Worm (Caenorhabditis elegans) whole organism, L4 larva: ENCODE measurements around the gene ZK455.5.

ENCODE experiments used
- D1046.2 ChIP-seq: fragments of 200-800 bp; sonication (Bioruptor generic); IDR thresholded peaks from 2 replicates; pipeline ENCODE4 v1.3.6; 2022; ENCODE audit warnings: missing genetic modification characterization, missing compliant biosample characterization
- T20F7.1 ChIP-seq: fragments of 200-800 bp; sonication (Bioruptor generic); optimal IDR thresholded peaks from 2 replicates; lab custom pipeline; 2018; ENCODE audit warnings: mild to moderate bottlenecking, missing genetic modification characterization, missing compliant biosample characterization
- T26A8.4 ChIP-seq: fragments of 200-800 bp; sonication (Bioruptor generic); IDR thresholded peaks from 2 replicates; pipeline ENCODE4 v1.3.6; 2022; ENCODE audit warnings: missing genetic modification characterization, missing compliant biosample characterization
- Y48G9A.11 ChIP-seq: fragments of 200-800 bp; sonication (Bioruptor generic); IDR thresholded peaks from 2 replicates; pipeline ENCODE4 v1.3.6; 2022; ENCODE audit warnings: missing genetic modification reagents, missing genetic modification characterization, missing compliant biosample characterization
- ZK337.2 ChIP-seq: fragments of 200-800 bp; sonication (Bioruptor generic); IDR thresholded peaks from 2 replicates; pipeline ENCODE4 v1.3.6; 2022; ENCODE audit warnings: missing genetic modification reagents, missing genetic modification characterization, missing compliant biosample characterization
- ZK546.5 ChIP-seq, 2 experiments: sonication (generic microtip); optimal IDR thresholded peaks; 2 replicates each; lab custom pipeline; 2017; ENCODE audit warnings: missing biosample characterization in 2 of 2, missing genetic modification characterization in 2 of 2
- aly-2 ChIP-seq: sonication (generic microtip); optimal IDR thresholded peaks from 2 replicates; lab custom pipeline; 2018; ENCODE audit warnings: missing biosample characterization, missing genetic modification characterization
- attf-4 ChIP-seq: sonication (generic microtip); optimal IDR thresholded peaks from 3 replicates; lab custom pipeline; 2017; ENCODE audit warnings: missing biosample characterization, missing genetic modification characterization
- ceh-28 ChIP-seq: fragments of 150-350 bp; optimal IDR thresholded peaks from 2 replicates; lab custom pipeline; 2014; ENCODE audit warnings: missing biosample characterization, missing genetic modification reagents, missing genetic modification characterization
- ceh-32 ChIP-seq: sonication (generic microtip); optimal IDR thresholded peaks from 2 replicates; lab custom pipeline; 2016; ENCODE audit warnings: mild to moderate bottlenecking, missing genetic modification characterization, missing compliant biosample characterization; ENCODE audit not compliant: poor library complexity
- ceh-62 ChIP-seq: sonication (generic microtip); optimal IDR thresholded peaks from 2 replicates; lab custom pipeline; 2017; ENCODE audit warnings: missing biosample characterization, missing genetic modification characterization
- ceh-82 ChIP-seq: sonication (generic microtip); optimal IDR thresholded peaks from 2 replicates; lab custom pipeline; 2017; ENCODE audit warnings: missing biosample characterization, missing genetic modification characterization
- ces-1 ChIP-seq: fragments of 150-350 bp; sonication (generic microtip); optimal IDR thresholded peaks from 4 replicates; lab custom pipeline; 2014; ENCODE audit warnings: missing biosample characterization, missing genetic modification reagents, missing genetic modification characterization
- cey-2 ChIP-seq: sonication (generic microtip); optimal IDR thresholded peaks from 3 replicates; lab custom pipeline; 2017; ENCODE audit warnings: missing genetic modification characterization, mild to moderate bottlenecking, missing compliant biosample characterization, antibody characterized with exemption, borderline replicate concordance; ENCODE audit not compliant: insufficient read depth
- daf-12 ChIP-seq: fragments of 150-350 bp; optimal IDR thresholded peaks from 2 replicates; lab custom pipeline; 2014; ENCODE audit warnings: missing biosample characterization, missing genetic modification reagents, missing genetic modification characterization
- daf-19 ChIP-seq: fragments of 200-800 bp; sonication (Bioruptor generic); conservative IDR thresholded peaks from 2 replicates; pipeline ENCODE4 v1.3.6; 2022; ENCODE audit warnings: missing genetic modification characterization, missing compliant biosample characterization
- daf-8 ChIP-seq: fragments of 200-800 bp; sonication (Bioruptor generic); IDR thresholded peaks from 2 replicates; pipeline ENCODE4 v1.3.6; 2022; ENCODE audit warnings: missing genetic modification characterization, missing compliant biosample characterization
- dmd-9 ChIP-seq: fragments of 200-800 bp; sonication (Bioruptor generic); IDR thresholded peaks from 2 replicates; pipeline ENCODE4 v1.3.6; 2022; ENCODE audit warnings: missing genetic modification reagents, missing genetic modification characterization, missing compliant biosample characterization
- duxl-1 ChIP-seq: sonication (generic microtip); optimal IDR thresholded peaks from 2 replicates; lab custom pipeline; 2016; ENCODE audit warnings: mild to moderate bottlenecking, missing genetic modification characterization, moderate library complexity, missing compliant biosample characterization; ENCODE audit not compliant: poor library complexity
- dve-1 ChIP-seq: sonication (generic microtip); optimal IDR thresholded peaks from 2 replicates; lab custom pipeline; 2017; ENCODE audit warnings: antibody characterized with exemption, mild to moderate bottlenecking, missing genetic modification characterization, missing compliant biosample characterization; ENCODE audit not compliant: insufficient read depth
- fkh-10 ChIP-seq: fragments of 150-350 bp; optimal IDR thresholded peaks from 2 replicates; lab custom pipeline; 2014; ENCODE audit warnings: missing biosample characterization, missing genetic modification reagents, missing genetic modification characterization
- hlh-11 ChIP-seq: fragments of 200-800 bp; sonication (Bioruptor generic); optimal IDR thresholded peaks from 2 replicates; lab custom pipeline; 2018; ENCODE audit warnings: mild to moderate bottlenecking, missing genetic modification characterization, missing compliant biosample characterization
- hlh-30 ChIP-seq: sonication (generic microtip); optimal IDR thresholded peaks from 2 replicates; lab custom pipeline; 2017; ENCODE audit warnings: antibody characterized with exemption, mild to moderate bottlenecking, missing genetic modification characterization, missing compliant biosample characterization; ENCODE audit not compliant: insufficient read depth
- lim-7 ChIP-seq: fragments of 200-800 bp; sonication (Bioruptor generic); IDR thresholded peaks from 2 replicates; pipeline ENCODE4 v1.3.6; 2022; ENCODE audit warnings: missing genetic modification characterization, missing compliant biosample characterization
- lin-15B ChIP-seq: fragments of 150-350 bp; sonication (generic microtip); optimal IDR thresholded peaks from 3 replicates; lab custom pipeline; 2014; ENCODE audit warnings: missing biosample characterization, missing genetic modification characterization
- lin-38 ChIP-seq: fragments of 200-800 bp; sonication (Bioruptor generic); IDR thresholded peaks from 2 replicates; pipeline ENCODE4 v1.3.6; 2022; ENCODE audit warnings: missing genetic modification reagents, missing genetic modification characterization, missing compliant biosample characterization
- mdl-1 ChIP-seq, 2 experiments: fragments of 150-350 bp in 1 of 2; sonication (generic microtip) in 1 of 2; optimal IDR thresholded peaks; 2 replicates each; lab custom pipeline; 2014 to 2017; ENCODE audit warnings: missing biosample characterization in 2 of 2, missing genetic modification characterization in 2 of 2
- mdt-29 ChIP-seq: fragments of 200-800 bp; sonication (Bioruptor generic); IDR thresholded peaks from 2 replicates; pipeline ENCODE4 v1.3.6; 2022; ENCODE audit warnings: missing genetic modification reagents, missing genetic modification characterization, missing compliant biosample characterization
- mep-1 ChIP-seq: fragments of 150-350 bp; sonication (generic microtip); optimal IDR thresholded peaks from 3 replicates; lab custom pipeline; 2014; ENCODE audit warnings: missing biosample characterization, missing genetic modification characterization
- mes-2 ChIP-seq: sonication (generic microtip); optimal IDR thresholded peaks from 2 replicates; lab custom pipeline; 2016; ENCODE audit warnings: missing genotype, mild to moderate bottlenecking, missing genetic modification characterization, missing compliant biosample characterization; ENCODE audit not compliant: poor library complexity, severe bottlenecking
- nhr-10 ChIP-seq: fragments of 150-350 bp; optimal IDR thresholded peaks from 2 replicates; lab custom pipeline; 2014; ENCODE audit warnings: missing biosample characterization, missing genetic modification characterization
- nhr-102 ChIP-seq: sonication (generic microtip); optimal IDR thresholded peaks from 2 replicates; lab custom pipeline; 2016; ENCODE audit warnings: mild to moderate bottlenecking, missing genetic modification characterization, moderate library complexity, missing compliant biosample characterization
- nhr-11 ChIP-seq: fragments of 150-350 bp; optimal IDR thresholded peaks from 2 replicates; lab custom pipeline; 2014; ENCODE audit warnings: missing biosample characterization, missing genetic modification characterization
- nhr-237 ChIP-seq: sonication (generic microtip); optimal IDR thresholded peaks from 2 replicates; lab custom pipeline; 2017; ENCODE audit warnings: missing biosample characterization, missing genetic modification characterization
- nhr-25 ChIP-seq: sonication (generic microtip); optimal IDR thresholded peaks from 2 replicates; lab custom pipeline; 2017; ENCODE audit warnings: missing genetic modification characterization, mild to moderate bottlenecking, missing compliant biosample characterization, antibody characterized with exemption, moderate library complexity, borderline replicate concordance; ENCODE audit not compliant: insufficient read depth
- nhr-6 ChIP-seq: fragments of 150-350 bp; optimal IDR thresholded peaks from 2 replicates; lab custom pipeline; 2014; ENCODE audit warnings: missing biosample characterization, missing genetic modification characterization
- nhr-76 ChIP-seq: fragments of 150-350 bp; optimal IDR thresholded peaks from 2 replicates; lab custom pipeline; 2014; ENCODE audit warnings: missing biosample characterization, missing genetic modification characterization
- nhr-77 ChIP-seq: fragments of 150-350 bp; optimal IDR thresholded peaks from 2 replicates; lab custom pipeline; 2014; ENCODE audit warnings: missing biosample characterization, missing genetic modification characterization
- saeg-2 ChIP-seq: fragments of 200-800 bp; sonication (Bioruptor generic); IDR thresholded peaks from 2 replicates; pipeline ENCODE4 v1.3.6; 2022; ENCODE audit warnings: missing genetic modification reagents, missing genetic modification characterization, missing compliant biosample characterization
- sdz-12 ChIP-seq: fragments of 200-800 bp; sonication (Bioruptor generic); optimal IDR thresholded peaks from 2 replicates; lab custom pipeline; 2018; ENCODE audit warnings: mild to moderate bottlenecking, missing genetic modification characterization, missing compliant biosample characterization
- snpc-1.2 ChIP-seq: fragments of 200-800 bp; sonication (Bioruptor generic); IDR thresholded peaks from 2 replicates; pipeline ENCODE4 v1.3.6; 2022; ENCODE audit warnings: missing genetic modification reagents, missing genetic modification characterization, missing compliant biosample characterization
- spr-1 ChIP-seq: sonication (generic microtip); optimal IDR thresholded peaks from 2 replicates; lab custom pipeline; 2016; ENCODE audit warnings: mild to moderate bottlenecking, missing genetic modification characterization, missing compliant biosample characterization
- spr-3 ChIP-seq: fragments of 200-800 bp; sonication (Bioruptor generic); optimal IDR thresholded peaks from 2 replicates; lab custom pipeline; 2018; ENCODE audit warnings: mild to moderate bottlenecking, missing genetic modification characterization, missing compliant biosample characterization
- tag-97 ChIP-seq: fragments of 200-800 bp; sonication (Bioruptor generic); IDR thresholded peaks from 2 replicates; pipeline ENCODE4 v1.3.6; 2022; ENCODE audit warnings: missing genetic modification characterization, missing compliant biosample characterization
- unc-130 ChIP-seq: sonication (generic microtip); optimal IDR thresholded peaks from 2 replicates; lab custom pipeline; 2016; ENCODE audit warnings: missing genetic modification reagents, missing genetic modification characterization, missing compliant biosample characterization
- unc-62 ChIP-seq, 3 experiments: fragments of 150-350 bp in 1 of 3; sonication (generic microtip); optimal IDR thresholded peaks in 2 of 3; peaks in 1 of 3; 1 replicate in 1 of 3; 2 replicates in 2 of 3; lab custom pipeline; 2014 to 2017; ENCODE audit warnings: missing biosample characterization in 3 of 3, missing genetic modification characterization in 3 of 3, missing genetic modification reagents in 3 of 3, missing genotype in 1 of 3
- vab-7 ChIP-seq: fragments of 200-800 bp; sonication (Bioruptor generic); IDR thresholded peaks from 2 replicates; pipeline ENCODE4 v1.3.6; 2022; ENCODE audit warnings: missing genetic modification reagents, missing genetic modification characterization, missing compliant biosample characterization
- zip-11 ChIP-seq: fragments of 200-800 bp; sonication (Bioruptor generic); IDR thresholded peaks from 2 replicates; pipeline ENCODE4 v1.3.6; 2022; ENCODE audit warnings: missing genetic modification characterization, missing compliant biosample characterization
- zip-2 ChIP-seq: fragments of 150-350 bp; optimal IDR thresholded peaks from 2 replicates; lab custom pipeline; 2014; ENCODE audit warnings: missing biosample characterization, missing genetic modification characterization
- ztf-11 ChIP-seq: fragments of 150-350 bp; optimal IDR thresholded peaks from 2 replicates; lab custom pipeline; 2014; ENCODE audit warnings: missing biosample characterization, missing genetic modification characterization
- ztf-7 ChIP-seq: fragments of 150-350 bp; optimal IDR thresholded peaks from 2 replicates; lab custom pipeline; 2014; ENCODE audit warnings: missing biosample characterization, missing genetic modification characterization

Gene ZK455.5

ce11 chrX:11339375-11339924, 12.7 kb upstream of the ZK455.5 start, which contains the start of gene aco-1 (continued):
- no peak for TF ChIP-seq ceh-32
- no peak for TF ChIP-seq vab-7
- peak; percentile 60 for TF ChIP-seq dve-1 (tag; lab: Kevin White, UChicago)
- TF ChIP-seq Y48G9A.11, result no peak
- peak; percentile 27 for TF ChIP-seq mep-1
- TF ChIP-seq ceh-28 (tag; lab: Kevin White, UChicago), result no peak
- no peak for TF ChIP-seq dmd-9 (GFP tag; lab: Robert Waterston, UW)
- no peak for TF ChIP-seq zip-11 (GFP tag; lab: Robert Waterston, UW)
- TF ChIP-seq unc-62 (GFP tag; optimal IDR thresholded peaks at IDR 0.05 in 1 of 2; lab: Kevin White, UChicago), result peak in 1 of 2 experiments; percentile 68
- TF ChIP-seq unc-62 (tag; optimal IDR thresholded peaks at IDR 0.05; lab: Kevin White, UChicago), result no peak
- peak in 1 of 2 experiments; percentile 13 for TF ChIP-seq mdl-1 (tag; optimal IDR thresholded peaks at IDR 0.05; lab: Kevin White, UChicago)
- TF ChIP-seq sdz-12 (GFP tag; lab: Kevin White, UChicago), result no peak
- no peak for TF ChIP-seq daf-12 (tag; lab: Kevin White, UChicago)
- TF ChIP-seq mes-2, result no peak
- no peak for TF ChIP-seq mdt-29
- TF ChIP-seq duxl-1, result no peak
- no peak for TF ChIP-seq snpc-1.2
- no peak for TF ChIP-seq nhr-76 (tag; lab: Kevin White, UChicago)
- no peak for TF ChIP-seq spr-3 (GFP tag; lab: Kevin White, UChicago)
- TF ChIP-seq T20F7.1, result no peak
- TF ChIP-seq hlh-30 (tag; lab: Kevin White, UChicago), result peak; percentile 11
- TF ChIP-seq saeg-2, result no peak
- TF ChIP-seq nhr-237 (tag; lab: Kevin White, UChicago), result no peak
- no peak for TF ChIP-seq D1046.2 (GFP tag; lab: Robert Waterston, UW)
- TF ChIP-seq unc-130 (GFP tag; lab: Kevin White, UChicago), result no peak
- no peak for TF ChIP-seq cey-2
- no peak for TF ChIP-seq daf-19
- no peak for TF ChIP-seq attf-4 (tag; lab: Kevin White, UChicago)
- TF ChIP-seq hlh-11 (tag; lab: Kevin White, UChicago), result peak; percentile 77
- TF ChIP-seq nhr-77 (tag; lab: Kevin White, UChicago), result no peak
- TF ChIP-seq ceh-82 (tag; lab: Kevin White, UChicago), result no peak
- no peak for TF ChIP-seq lin-15B
- TF ChIP-seq nhr-25 (tag; lab: Kevin White, UChicago), result no peak
- peak; percentile 39 for TF ChIP-seq nhr-10 (tag; lab: Kevin White, UChicago)
- TF ChIP-seq T26A8.4, result no peak
- TF ChIP-seq ztf-7 (tag; lab: Kevin White, UChicago), result no peak
- TF ChIP-seq aly-2 (tag; lab: Kevin White, UChicago), result no peak
- no peak for TF ChIP-seq tag-97 (GFP tag; lab: Robert Waterston, UW)
- no peak for TF ChIP-seq nhr-6 (tag; lab: Kevin White, UChicago)
- TF ChIP-seq lin-38 (GFP tag; lab: Robert Waterston, UW), result no peak
- TF ChIP-seq nhr-11, result no peak
- TF ChIP-seq ceh-62 (tag; lab: Kevin White, UChicago), result no peak
- no peak for TF ChIP-seq ZK337.2
- TF ChIP-seq lim-7, result no peak
- no peak for TF ChIP-seq spr-1
- TF ChIP-seq ztf-11 (tag; lab: Kevin White, UChicago), result no peak
- TF ChIP-seq fkh-10 (GFP tag; lab: Kevin White, UChicago), result no peak
- TF ChIP-seq ZK546.5 (tag; optimal IDR thresholded peaks at IDR 0.05; lab: Kevin White, UChicago), result no peak
- no peak for TF ChIP-seq daf-8 (GFP tag; lab: Robert Waterston, UW)
- TF ChIP-seq nhr-102, result no peak
- TF ChIP-seq zip-2 (tag; lab: Kevin White, UChicago), result no peak
- TF ChIP-seq ces-1 (GFP tag; lab: Kevin White, UChicago), result no peak
